Fruit fly (Drosophila melanogaster) whole organism, embryonic: ENCODE measurements around the gene TrpRS.

ENCODE experiments used
- CG11695 ChIP-seq: fragments of 200-800 bp; sonication (Bioruptor generic); IDR thresholded peaks from 3 replicates; pipeline ENCODE4 v1.3.6; 2022; ENCODE audit warnings: missing biosample characterization, missing genetic modification characterization
- CG17385 ChIP-seq: fragments of 200-800 bp; sonication (Bioruptor generic); optimal IDR thresholded peaks from 3 replicates; lab custom pipeline; 2018; ENCODE audit warnings: missing biosample characterization, mild to moderate bottlenecking, missing genetic modification characterization
- CG7839 ChIP-seq: fragments of 200-800 bp; sonication (Bioruptor generic); optimal IDR thresholded peaks from 3 replicates; lab custom pipeline; 2018; ENCODE audit warnings: missing biosample characterization, mild to moderate bottlenecking, missing genetic modification characterization, moderate library complexity
- MTF-1 ChIP-seq: fragments of 200-800 bp; sonication (Bioruptor generic); optimal IDR thresholded peaks from 2 replicates; lab custom pipeline; 2018; ENCODE audit warnings: missing biosample characterization, mild to moderate bottlenecking, missing genetic modification characterization, borderline replicate concordance

dm6 chr3R:9222355-9222754, 44.3 kb downstream of the TrpRS start:
- TF ChIP-seq MTF-1 (GFP tag; lab: Kevin White, UChicago) = no peak
- no peak for TF ChIP-seq CG11695 (GFP tag; lab: Robert Waterston, UW)
- TF ChIP-seq CG7839 (tag; lab: Kevin White, UChicago) = no peak
- TF ChIP-seq CG17385 = no peak
